Worm (Caenorhabditis elegans): ENCODE measurements around the gene akap-1.

- TF ChIP-seq cog-1 (tag; optimal IDR thresholded peaks at IDR 0.05), result no peak
- TF ChIP-seq T22C8.4 (GFP tag; IDR thresholded peaks at IDR 0.05), result no peak
- no peak for TF ChIP-seq flt-1 (GFP tag; IDR thresholded peaks at IDR 0.05)
- TF ChIP-seq tab-1 (GFP tag; IDR thresholded peaks at IDR 0.05), result no peak
- no peak for TF ChIP-seq ztf-29 (GFP tag; IDR thresholded peaks at IDR 0.05)
- TF ChIP-seq ztf-23 (GFP tag; IDR thresholded peaks at IDR 0.05), result no peak
These were observed 11.2 kb upstream of the akap-1 start, which contains the start of gene rpn-13 for ce11 chrIII:6341878-6342453.

All from whole organism, midembryonic.